Worm (Caenorhabditis elegans): ENCODE results near the gene Y51H7C.41.
A peak's percentile ranks its signal among the peaks of the same experiment; 100 is the strongest.

The Y51H7C.41 gene

ce11 chrII:1419994-1420393 is 16.9 kb downstream of the Y51H7C.41 start:
- TF ChIP-seq unc-62 (GFP tag; optimal IDR thresholded peaks at IDR 0.05) (no peak), unc-55 (GFP tag; optimal IDR thresholded peaks at IDR 0.05) (no peak), nhr-6 (tag; optimal IDR thresholded peaks at IDR 0.05) (no peak)

DNA sequence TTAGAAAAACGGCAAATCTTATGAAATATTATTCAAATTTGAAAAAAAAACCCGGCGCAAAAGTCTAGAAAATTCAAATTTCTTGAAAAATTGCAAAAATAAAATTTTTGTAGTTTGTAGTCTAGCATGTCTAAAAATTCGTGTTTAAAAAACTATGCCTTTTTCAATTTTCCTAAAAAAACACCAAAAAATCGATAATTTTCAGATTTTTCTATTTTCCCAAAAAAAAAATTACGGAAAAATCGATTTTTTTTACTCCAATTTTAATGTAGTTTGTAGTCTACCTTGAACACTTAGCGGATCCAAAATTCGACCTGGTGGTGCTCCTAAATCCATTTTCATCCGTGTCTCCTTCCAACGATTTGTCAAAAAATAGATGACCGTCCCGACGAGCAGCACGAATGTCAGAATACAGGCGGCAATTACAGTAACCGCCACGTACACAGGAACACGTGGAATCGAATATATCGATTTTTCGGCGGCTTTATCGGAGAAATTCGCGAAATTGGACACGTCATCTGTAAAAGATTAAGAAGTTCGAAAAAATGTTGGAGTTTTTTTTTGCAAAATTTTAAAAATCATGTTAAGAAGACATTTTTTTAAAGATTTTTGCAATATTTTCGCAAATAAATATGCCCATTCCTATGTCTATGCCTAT is 17.8 kb downstream of the Y51H7C.41 start:
- TF ChIP-seq sma-3 (GFP tag; optimal IDR thresholded peaks at IDR 0.05) (no peak), dmd-4 (tag; optimal IDR thresholded peaks at IDR 0.05) (no peak)

- TF ChIP-seq nhr-25 (tag; optimal IDR thresholded peaks at IDR 0.05) = no peak
- TF ChIP-seq nhr-23 (tag; optimal IDR thresholded peaks at IDR 0.05) = no peak
- TF ChIP-seq aly-2 (tag; optimal IDR thresholded peaks at IDR 0.05) = no peak
These were observed 20.5 kb downstream of the Y51H7C.41 start, which contains the start of gene Y51H7C.10 for ce11 chrII:1423660-1424059. Gene Y51H7C.10 (minus strand): TSS chrII:1423760.

DNA sequence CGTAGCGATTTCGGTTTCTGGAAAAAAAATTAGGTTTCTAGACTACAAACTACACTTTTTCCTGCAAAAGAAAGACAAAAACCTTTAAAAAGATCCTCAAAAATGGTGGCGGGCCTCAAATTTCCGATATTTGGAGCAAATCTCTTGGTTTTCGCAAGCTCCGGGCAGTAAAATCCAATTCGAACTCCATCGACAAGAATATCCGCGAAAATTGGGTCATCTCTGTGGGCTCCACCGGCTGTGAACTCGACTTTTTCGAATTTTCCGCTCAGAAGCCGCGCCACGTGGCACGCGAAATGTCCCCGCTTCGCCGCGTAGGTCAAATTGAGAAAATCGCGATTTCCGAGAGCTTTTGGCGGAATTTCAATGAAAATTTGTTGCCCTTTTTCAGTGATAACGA is 33.6 kb downstream of the Y51H7C.41 start:
- TF ChIP-seq crh-2 (tag; optimal IDR thresholded peaks at IDR 0.05) = no peak
- no peak for TF ChIP-seq lin-13 (GFP tag; optimal IDR thresholded peaks at IDR 0.05)
- TF ChIP-seq sem-4 (tag; optimal IDR thresholded peaks at IDR 0.05) = no peak
- no peak for TF ChIP-seq lsy-2 (tag; optimal IDR thresholded peaks at IDR 0.05)
- no peak for TF ChIP-seq blmp-1 (tag; optimal IDR thresholded peaks at IDR 0.05; ENCODE audit: insufficient read depth)
- no peak for TF ChIP-seq unc-55 (GFP tag; optimal IDR thresholded peaks at IDR 0.05)
- no peak for TF ChIP-seq snpc-4 (tag; optimal IDR thresholded peaks at IDR 0.05)
- no peak for TF ChIP-seq nhr-77 (tag; optimal IDR thresholded peaks at IDR 0.05)
- TF ChIP-seq nhr-12 (tag; optimal IDR thresholded peaks at IDR 0.05) = no peak
- TF ChIP-seq elt-3 (tag; optimal IDR thresholded peaks at IDR 0.05) = no peak
- no peak for TF ChIP-seq aly-2 (tag; optimal IDR thresholded peaks at IDR 0.05)
- no peak for TF ChIP-seq dmd-4 (tag; optimal IDR thresholded peaks at IDR 0.05)

DNA sequence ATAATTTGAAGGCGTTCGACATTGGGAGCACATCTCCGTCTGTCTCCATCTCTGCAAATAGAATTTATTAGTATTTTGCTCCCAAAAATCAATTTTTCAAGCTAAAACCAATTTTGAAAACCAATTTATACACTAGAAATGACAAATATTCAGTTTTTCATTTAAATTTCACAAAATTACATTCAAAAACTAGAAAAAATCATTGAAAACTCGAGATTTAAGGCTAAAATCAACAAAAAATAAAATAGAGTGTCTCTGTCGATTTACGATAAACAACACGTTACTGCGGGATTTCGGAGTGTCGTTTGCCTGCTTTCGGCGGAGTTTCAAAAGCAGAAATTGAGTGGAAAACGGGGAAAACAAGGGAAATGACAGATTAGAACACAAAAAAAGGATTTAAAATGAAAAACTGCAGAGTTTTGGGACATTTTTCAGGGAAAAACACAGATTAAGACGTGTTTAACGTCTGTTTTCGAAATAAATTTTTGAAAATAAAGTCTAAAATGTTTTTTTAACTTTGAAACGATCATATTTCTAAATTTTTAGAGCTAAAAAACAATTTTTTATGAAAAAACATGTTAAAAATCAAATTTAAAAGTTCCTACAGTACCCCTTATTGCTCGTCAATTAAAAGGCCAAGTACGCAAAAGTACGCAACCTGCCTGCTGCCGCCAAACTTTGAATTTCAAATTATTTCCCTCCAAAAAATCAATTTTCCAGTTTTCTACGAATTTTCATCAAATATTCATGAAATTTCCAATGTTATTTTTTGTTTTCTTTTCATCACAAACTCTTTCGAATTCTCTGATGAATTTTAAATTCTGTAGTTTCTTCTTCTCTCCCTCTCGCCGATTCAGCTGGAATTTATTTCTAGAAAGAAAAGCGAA is 34.6 kb downstream of the Y51H7C.41 start, which contains the start of gene nol-6:
Gene nol-6, minus strand, starts transcription at position 51 of the 887 bp plus-strand sequence.
- TF ChIP-seq nhr-23 (tag; optimal IDR thresholded peaks at IDR 0.05) = no peak
- no peak for TF ChIP-seq nhr-25 (tag; optimal IDR thresholded peaks at IDR 0.05)
- TF ChIP-seq snpc-4 (tag; optimal IDR thresholded peaks at IDR 0.05) = no peak
- no peak for TF ChIP-seq unc-62 (GFP tag; optimal IDR thresholded peaks at IDR 0.05)
- no peak for TF ChIP-seq ztf-1 (GFP tag; conservative IDR thresholded peaks at IDR 0.05)
- no peak for TF ChIP-seq lin-11 (tag; optimal IDR thresholded peaks at IDR 0.05)
- no peak for TF ChIP-seq nhr-21 (tag; optimal IDR thresholded peaks at IDR 0.05)
- no peak for TF ChIP-seq mdl-1 (tag; optimal IDR thresholded peaks at IDR 0.05)
- TF ChIP-seq skn-1 (tag; optimal IDR thresholded peaks at IDR 0.05) = no peak
- no peak for TF ChIP-seq aly-2 (tag; optimal IDR thresholded peaks at IDR 0.05)
- no peak for TF ChIP-seq ztf-4 (tag; optimal IDR thresholded peaks at IDR 0.05)
- TF ChIP-seq ceh-16 (tag; optimal IDR thresholded peaks at IDR 0.05) = no peak
- TF ChIP-seq ama-1 (optimal IDR thresholded peaks at IDR 0.05) = no peak
- TF ChIP-seq R02D3.7 (tag; optimal IDR thresholded peaks at IDR 0.05) = peak; percentile 88
- TF ChIP-seq alr-1 (tag; optimal IDR thresholded peaks at IDR 0.05) = no peak
- TF ChIP-seq Y55F3AM.14 (GFP tag; optimal IDR thresholded peaks at IDR 0.05) = no peak
- TF ChIP-seq gmeb-1 (tag; optimal IDR thresholded peaks at IDR 0.05) = peak; percentile 92
- TF ChIP-seq C34F6.9 (tag; optimal IDR thresholded peaks at IDR 0.05) = peak; percentile 29
- TF ChIP-seq unc-55 (GFP tag; optimal IDR thresholded peaks at IDR 0.05) = peak; percentile 50
- TF ChIP-seq nhr-77 (tag; optimal IDR thresholded peaks at IDR 0.05) = no peak
- TF ChIP-seq lsy-2 (tag; optimal IDR thresholded peaks at IDR 0.05) = peak; percentile 31 to 69
- TF ChIP-seq lin-13 (GFP tag; optimal IDR thresholded peaks at IDR 0.05) = no peak
- TF ChIP-seq crh-2 (tag; optimal IDR thresholded peaks at IDR 0.05) = peak; percentile 25
- no peak for TF ChIP-seq elt-3 (tag; optimal IDR thresholded peaks at IDR 0.05)
- TF ChIP-seq elt-1 (tag; optimal IDR thresholded peaks at IDR 0.05) = no peak
- peak; percentile 30 for TF ChIP-seq nhr-129 (tag; optimal IDR thresholded peaks at IDR 0.05)
- no peak for TF ChIP-seq unc-39 (tag; optimal IDR thresholded peaks at IDR 0.05)
- TF ChIP-seq peb-1 (tag; optimal IDR thresholded peaks at IDR 0.05) = no peak
- TF ChIP-seq blmp-1 (tag; optimal IDR thresholded peaks at IDR 0.05; ENCODE audit: insufficient read depth) = no peak
- no peak for TF ChIP-seq egl-27 (tag; optimal IDR thresholded peaks at IDR 0.05)
- no peak for TF ChIP-seq sem-4 (tag; optimal IDR thresholded peaks at IDR 0.05)
- no peak for TF ChIP-seq nhr-12 (tag; optimal IDR thresholded peaks at IDR 0.05)
- TF ChIP-seq nhr-6 (tag; optimal IDR thresholded peaks at IDR 0.05) = no peak
- TF ChIP-seq F13H6.1 (tag; optimal IDR thresholded peaks at IDR 0.05) = no peak
- no peak for TF ChIP-seq nhr-237 (tag; optimal IDR thresholded peaks at IDR 0.05)
- TF ChIP-seq dmd-4 (tag; optimal IDR thresholded peaks at IDR 0.05) = no peak
- TF ChIP-seq nhr-10 (tag; optimal IDR thresholded peaks at IDR 0.05) = no peak
- TF ChIP-seq ZK546.5 (tag; optimal IDR thresholded peaks at IDR 0.05) = no peak
- TF ChIP-seq zag-1 (tag; optimal IDR thresholded peaks at IDR 0.05) = no peak
- TF ChIP-seq lin-39 (tag; optimal IDR thresholded peaks at IDR 0.05) = no peak

Measured in whole organism, L2 larva.